Worm (Caenorhabditis elegans) whole organism, mixed stage, embryonic: ENCODE measurements around the gene fbxb-2.

Experiments used
- M03D4.4 ChIP-seq: sonication (generic microtip); optimal IDR thresholded peaks from 2 replicates; lab custom pipeline; 2017; ENCODE audit warnings: mild to moderate bottlenecking, missing genetic modification characterization, missing compliant biosample characterization
- bed-3 ChIP-seq: fragments of 200-800 bp; sonication (Bioruptor generic); optimal IDR thresholded peaks from 3 replicates; lab custom pipeline; 2018; ENCODE audit warnings: mild to moderate bottlenecking, missing genetic modification characterization, moderate library complexity, missing compliant biosample characterization
- blmp-1 ChIP-seq: fragments of 150-350 bp; optimal IDR thresholded peaks from 2 replicates; lab custom pipeline; 2014; ENCODE audit warnings: missing biosample characterization, missing genetic modification characterization
- ceh-39 ChIP-seq: fragments of 150-350 bp; optimal IDR thresholded peaks from 2 replicates; lab custom pipeline; 2014; ENCODE audit warnings: missing biosample characterization, missing genetic modification characterization
- ceh-43 ChIP-seq: fragments of 200-800 bp; sonication (Bioruptor generic); optimal IDR thresholded peaks from 2 replicates; lab custom pipeline; 2018; ENCODE audit warnings: mild to moderate bottlenecking, missing genetic modification characterization, moderate library complexity, missing compliant biosample characterization
- ceh-83 ChIP-seq: fragments of 200-800 bp; sonication (Bioruptor generic); optimal IDR thresholded peaks from 2 replicates; lab custom pipeline; 2018; ENCODE audit warnings: mild to moderate bottlenecking, missing genetic modification characterization, missing compliant biosample characterization
- cnd-1 ChIP-seq: fragments of 200-800 bp; sonication (Bioruptor generic); optimal IDR thresholded peaks from 2 replicates; lab custom pipeline; 2018; ENCODE audit warnings: mild to moderate bottlenecking, missing genetic modification characterization, missing compliant biosample characterization
- drap-1 ChIP-seq: fragments of 200-800 bp; sonication (Bioruptor generic); optimal IDR thresholded peaks from 3 replicates; lab custom pipeline; 2018; ENCODE audit warnings: mild to moderate bottlenecking, missing genetic modification characterization, missing compliant biosample characterization
- elt-1 ChIP-seq: sonication (generic microtip); optimal IDR thresholded peaks from 2 replicates; lab custom pipeline; 2017; ENCODE audit warnings: missing genetic modification characterization, mild to moderate bottlenecking, missing compliant biosample characterization, antibody characterized with exemption, moderate library complexity, borderline replicate concordance; ENCODE audit not compliant: insufficient read depth
- elt-3 ChIP-seq: fragments of 150-350 bp; optimal IDR thresholded peaks from 2 replicates; lab custom pipeline; 2014; ENCODE audit warnings: missing biosample characterization, missing genetic modification characterization
- flh-1 ChIP-seq: fragments of 200-800 bp; sonication (Bioruptor generic); optimal IDR thresholded peaks from 2 replicates; lab custom pipeline; 2018; ENCODE audit warnings: mild to moderate bottlenecking, missing genetic modification characterization, moderate library complexity, missing compliant biosample characterization
- ham-2 ChIP-seq: fragments of 200-800 bp; sonication (Bioruptor generic); optimal IDR thresholded peaks from 2 replicates; lab custom pipeline; 2018; ENCODE audit warnings: mild to moderate bottlenecking, missing genetic modification characterization, missing compliant biosample characterization
- hlh-1 ChIP-seq: fragments of 150-350 bp; optimal IDR thresholded peaks from 2 replicates; lab custom pipeline; 2014; ENCODE audit warnings: missing biosample characterization, missing genetic modification reagents, missing genetic modification characterization
- lin-13 ChIP-seq: fragments of 150-350 bp; optimal IDR thresholded peaks from 2 replicates; lab custom pipeline; 2014; ENCODE audit warnings: missing biosample characterization, missing genetic modification characterization
- lsy-2 ChIP-seq: fragments of 150-350 bp; optimal IDR thresholded peaks from 2 replicates; lab custom pipeline; 2014; ENCODE audit warnings: missing biosample characterization, missing genetic modification characterization
- mep-1 ChIP-seq: fragments of 150-350 bp; optimal IDR thresholded peaks from 2 replicates; lab custom pipeline; 2017; ENCODE audit warnings: missing biosample characterization, missing genetic modification reagents, missing genetic modification characterization, inconsistent platforms
- mls-2 ChIP-seq: sonication (generic microtip); optimal IDR thresholded peaks from 2 replicates; lab custom pipeline; 2016; ENCODE audit warnings: mild to moderate bottlenecking, missing genetic modification characterization, moderate library complexity, missing compliant biosample characterization
- nhr-12 ChIP-seq: fragments of 150-350 bp; optimal IDR thresholded peaks from 2 replicates; lab custom pipeline; 2014; ENCODE audit warnings: missing biosample characterization, missing genetic modification characterization
- nhr-2 ChIP-seq: fragments of 150-350 bp; optimal IDR thresholded peaks from 2 replicates; lab custom pipeline; 2014; ENCODE audit warnings: missing biosample characterization, missing genetic modification characterization
- nhr-237 ChIP-seq: fragments of 150-350 bp; optimal IDR thresholded peaks from 2 replicates; lab custom pipeline; 2014; ENCODE audit warnings: missing biosample characterization, missing genetic modification characterization
- nhr-28 ChIP-seq: fragments of 150-350 bp; optimal IDR thresholded peaks from 2 replicates; lab custom pipeline; 2014; ENCODE audit warnings: missing biosample characterization, missing genetic modification characterization
- nhr-76 ChIP-seq: sonication (generic microtip); optimal IDR thresholded peaks from 2 replicates; lab custom pipeline; 2017; ENCODE audit warnings: missing biosample characterization, missing genetic modification characterization
- pha-4 ChIP-seq: fragments of 150-350 bp; optimal IDR thresholded peaks from 2 replicates; lab custom pipeline; 2018; ENCODE audit warnings: missing biosample characterization, missing genetic modification reagents, missing genetic modification characterization
- sem-2 ChIP-seq: fragments of 200-800 bp; sonication (Bioruptor generic); optimal IDR thresholded peaks from 2 replicates; lab custom pipeline; 2018; ENCODE audit warnings: mild to moderate bottlenecking, missing genetic modification characterization, missing compliant biosample characterization
- sptf-1 ChIP-seq: sonication (generic microtip); optimal IDR thresholded peaks from 2 replicates; lab custom pipeline; 2017; ENCODE audit warnings: mild to moderate bottlenecking, missing genetic modification characterization, moderate library complexity, missing compliant biosample characterization
- tbx-8 ChIP-seq: fragments of 200-800 bp; sonication (Bioruptor generic); optimal IDR thresholded peaks from 2 replicates; lab custom pipeline; 2018; ENCODE audit warnings: mild to moderate bottlenecking, missing genetic modification characterization, moderate library complexity, missing compliant biosample characterization
- unc-120 ChIP-seq: sonication (generic microtip); optimal IDR thresholded peaks from 2 replicates; lab custom pipeline; 2017; ENCODE audit warnings: missing genetic modification characterization, missing compliant biosample characterization; ENCODE audit not compliant: poor library complexity, severe bottlenecking
- unc-39 ChIP-seq: fragments of 150-350 bp; optimal IDR thresholded peaks from 2 replicates; lab custom pipeline; 2014; ENCODE audit warnings: missing biosample characterization, missing genetic modification characterization
- zip-8 ChIP-seq: fragments of 150-350 bp; optimal IDR thresholded peaks from 2 replicates; lab custom pipeline; 2014; ENCODE audit warnings: missing biosample characterization, missing genetic modification characterization
- ztf-11 ChIP-seq: fragments of 150-350 bp; optimal IDR thresholded peaks from 2 replicates; lab custom pipeline; 2014; ENCODE audit warnings: missing biosample characterization, missing genetic modification characterization

Gene fbxb-2

ce11 chrV:19212354-19212753 is 24.8 kb downstream of the fbxb-2 start:
- no peak for TF ChIP-seq unc-120 (tag; lab: Kevin White, UChicago)
- TF ChIP-seq mep-1 (tag; lab: Kevin White, UChicago) = no peak
- TF ChIP-seq nhr-76 = no peak
- TF ChIP-seq nhr-28 = no peak
- TF ChIP-seq tbx-8 (GFP tag; lab: Kevin White, UChicago) = no peak
- no peak for TF ChIP-seq bed-3
- no peak for TF ChIP-seq ceh-83 (GFP tag; lab: Kevin White, UChicago)
- no peak for TF ChIP-seq elt-1 (tag; lab: Kevin White, UChicago)
- no peak for TF ChIP-seq nhr-12
- no peak for TF ChIP-seq ceh-43
- TF ChIP-seq flh-1 (GFP tag; lab: Kevin White, UChicago) = no peak
- TF ChIP-seq drap-1 (GFP tag; lab: Kevin White, UChicago) = no peak
- no peak for TF ChIP-seq ceh-39
- TF ChIP-seq lin-13 (tag; lab: Kevin White, UChicago) = no peak
- no peak for TF ChIP-seq ztf-11 (tag; lab: Kevin White, UChicago)

ce11 chrV:19211795-19212194 is 25.3 kb downstream of the fbxb-2 start, which contains the start of gene nhr-79:
Gene nhr-79 (minus strand): TSS chrV:19211895.
- no peak for TF ChIP-seq unc-39

- TF ChIP-seq nhr-12 (no peak), ceh-83 (GFP tag; lab: Kevin White, UChicago) (no peak), zip-8 (tag; lab: Kevin White, UChicago) (no peak), M03D4.4 (tag; lab: Kevin White, UChicago) (no peak), bed-3 (no peak), sem-2 (GFP tag; lab: Kevin White, UChicago) (no peak), blmp-1 (no peak), mls-2 (tag; lab: Kevin White, UChicago) (no peak), drap-1 (GFP tag; lab: Kevin White, UChicago) (no peak), sptf-1 (tag; lab: Kevin White, UChicago) (no peak), nhr-2 (tag; lab: Kevin White, UChicago) (no peak), elt-3 (tag; lab: Kevin White, UChicago) (no peak), hlh-1 (tag; lab: Kevin White, UChicago) (no peak), cnd-1 (tag; lab: Kevin White, UChicago) (no peak), ham-2 (GFP tag; lab: Kevin White, UChicago) (no peak), flh-1 (GFP tag; lab: Kevin White, UChicago) (no peak), nhr-76 (no peak), pha-4 (no peak), unc-120 (tag; lab: Kevin White, UChicago) (no peak)
Measured at ce11 chrV:19206911-19207310, 30.2 kb downstream of the fbxb-2 start.

- TF ChIP-seq ham-2 (GFP tag; lab: Kevin White, UChicago) (no peak), drap-1 (GFP tag; lab: Kevin White, UChicago) (no peak), sem-2 (GFP tag; lab: Kevin White, UChicago) (no peak), ceh-39 (no peak), nhr-76 (no peak), M03D4.4 (tag; lab: Kevin White, UChicago) (no peak), nhr-237 (tag; lab: Kevin White, UChicago) (no peak), elt-3 (tag; lab: Kevin White, UChicago) (no peak), lsy-2 (tag; lab: Kevin White, UChicago) (no peak)
- TF ChIP-seq, all 35 proteins: peak for 0
Measured at ce11 chrV:19205450-19205849, 31.7 kb downstream of the fbxb-2 start.

- TF ChIP-seq hlh-1 (tag; lab: Kevin White, UChicago) (no peak), elt-1 (tag; lab: Kevin White, UChicago) (no peak), sptf-1 (tag; lab: Kevin White, UChicago) (no peak), zip-8 (tag; lab: Kevin White, UChicago) (no peak), lin-13 (tag; lab: Kevin White, UChicago) (no peak)
Measured at ce11 chrV:19203299-19203698, 33.8 kb downstream of the fbxb-2 start, which contains the start of gene Y39B6A.1. Gene Y39B6A.1 (minus strand): TSS chrV:19203607.
